Worm (Caenorhabditis elegans) whole organism, young adult: ENCODE measurements around the gene cpz-2.

Experiments used
- B0019.2 ChIP-seq: fragments of 200-800 bp; sonication (Bioruptor generic); conservative IDR thresholded peaks from 2 replicates; pipeline ENCODE4 v1.3.6; 2022; ENCODE audit warnings: missing genetic modification reagents, missing genetic modification characterization, missing compliant biosample characterization
- B0035.1 ChIP-seq: sonication (generic microtip); optimal IDR thresholded peaks from 2 replicates; lab custom pipeline; 2016; ENCODE audit warnings: missing genetic modification characterization, mild to moderate bottlenecking, missing compliant biosample characterization, missing genotype, missing genetic modification reagents
- D2030.7 ChIP-seq: fragments of 200-800 bp; sonication (Bioruptor generic); IDR thresholded peaks from 2 replicates; pipeline ENCODE4 v1.3.6; 2022; ENCODE audit warnings: missing genetic modification reagents, missing genetic modification characterization, missing compliant biosample characterization
- F10E7.11 ChIP-seq: sonication (generic microtip); optimal IDR thresholded peaks from 2 replicates; lab custom pipeline; 2017; ENCODE audit warnings: mild to moderate bottlenecking, missing genetic modification characterization, moderate library complexity, missing compliant biosample characterization
- F23B12.7 ChIP-seq: sonication (generic microtip); optimal IDR thresholded peaks from 2 replicates; lab custom pipeline; 2017; ENCODE audit warnings: missing genetic modification characterization, mild to moderate bottlenecking, missing compliant biosample characterization, antibody characterized with exemption, moderate library complexity; ENCODE audit not compliant: insufficient read depth
- F37B4.10 ChIP-seq: fragments of 200-800 bp; sonication (Bioruptor generic); IDR thresholded peaks from 2 replicates; pipeline ENCODE4 v1.3.6; 2022; ENCODE audit warnings: missing genetic modification characterization, missing compliant biosample characterization
- F52B5.7 ChIP-seq: sonication (generic microtip); optimal IDR thresholded peaks from 2 replicates; lab custom pipeline; 2016; ENCODE audit warnings: mild to moderate bottlenecking, missing genetic modification characterization, missing compliant biosample characterization
- F55B11.4 ChIP-seq: sonication (generic microtip); optimal IDR thresholded peaks from 2 replicates; lab custom pipeline; 2016; ENCODE audit warnings: missing compliant biosample characterization, missing genetic modification characterization, borderline replicate concordance; ENCODE audit not compliant: insufficient read depth
- F57C9.4 ChIP-seq: sonication (generic microtip); optimal IDR thresholded peaks from 2 replicates; lab custom pipeline; 2017; ENCODE audit warnings: mild to moderate bottlenecking, missing genetic modification characterization, missing compliant biosample characterization
- K12H6.12 ChIP-seq: fragments of 200-800 bp; sonication (Bioruptor generic); optimal IDR thresholded peaks from 2 replicates; lab custom pipeline; 2018; ENCODE audit warnings: mild to moderate bottlenecking, missing genetic modification characterization, missing compliant biosample characterization
- Y53G8AR.9 ChIP-seq: fragments of 200-800 bp; sonication (Bioruptor generic); conservative IDR thresholded peaks from 2 replicates; pipeline ENCODE4 v1.3.6; 2022; ENCODE audit warnings: missing genetic modification reagents, missing genetic modification characterization, missing compliant biosample characterization
- ZK185.1 ChIP-seq: sonication (generic microtip); optimal IDR thresholded peaks from 2 replicates; lab custom pipeline; 2016; ENCODE audit warnings: mild to moderate bottlenecking, missing genetic modification characterization, missing compliant biosample characterization; ENCODE audit not compliant: poor library complexity, severe bottlenecking
- akir-1 ChIP-seq: fragments of 200-800 bp; sonication (Bioruptor generic); optimal IDR thresholded peaks from 2 replicates; lab custom pipeline; 2018; ENCODE audit warnings: mild to moderate bottlenecking, missing genetic modification characterization, moderate library complexity, missing compliant biosample characterization
- attf-6 ChIP-seq: fragments of 200-800 bp; sonication (Bioruptor generic); IDR thresholded peaks from 2 replicates; pipeline ENCODE4 v1.3.6; 2022; ENCODE audit warnings: missing genetic modification reagents, missing genetic modification characterization, missing compliant biosample characterization
- cebp-2 ChIP-seq: fragments of 200-800 bp; sonication (Bioruptor generic); IDR thresholded peaks from 2 replicates; pipeline ENCODE4 v1.3.6; 2022; ENCODE audit warnings: missing genetic modification characterization, missing compliant biosample characterization
- ceh-27 ChIP-seq: fragments of 200-800 bp; sonication (Bioruptor generic); optimal IDR thresholded peaks from 2 replicates; lab custom pipeline; 2018; ENCODE audit warnings: mild to moderate bottlenecking, missing genetic modification characterization, moderate library complexity, missing compliant biosample characterization
- ceh-58 ChIP-seq: fragments of 200-800 bp; sonication (Bioruptor generic); IDR thresholded peaks from 2 replicates; pipeline ENCODE4 v1.3.6; 2022; ENCODE audit warnings: missing genetic modification characterization, missing compliant biosample characterization
- ceh-91 ChIP-seq: fragments of 200-800 bp; sonication (Bioruptor generic); IDR thresholded peaks from 2 replicates; pipeline ENCODE4 v1.3.6; 2022; ENCODE audit warnings: missing genetic modification reagents, missing genetic modification characterization, missing compliant biosample characterization
- dox-1 ChIP-seq: fragments of 200-800 bp; sonication (Bioruptor generic); IDR thresholded peaks from 2 replicates; pipeline ENCODE4 v1.3.6; 2022; ENCODE audit warnings: missing genetic modification reagents, missing genetic modification characterization, missing compliant biosample characterization
- dpff-1 ChIP-seq: sonication (generic microtip); optimal IDR thresholded peaks from 2 replicates; lab custom pipeline; 2017; ENCODE audit warnings: mild to moderate bottlenecking, missing genetic modification characterization, missing compliant biosample characterization
- hmg-20 ChIP-seq: fragments of 200-800 bp; sonication (Bioruptor generic); IDR thresholded peaks from 2 replicates; pipeline ENCODE4 v1.3.6; 2022; ENCODE audit warnings: missing genetic modification reagents, missing genetic modification characterization, missing compliant biosample characterization
- lin-35 ChIP-seq, 3 experiments: fragments of 150-350 bp in 2 of 3; sonication (generic microtip) in 1 of 3; optimal IDR thresholded peaks; 2 replicates each; lab custom pipeline; 2014 to 2018; ENCODE audit warnings: missing biosample characterization in 3 of 3, missing genetic modification characterization in 3 of 3, missing genetic modification reagents in 3 of 3
- lir-1 ChIP-seq: fragments of 200-800 bp; sonication (Bioruptor generic); conservative IDR thresholded peaks from 2 replicates; pipeline ENCODE4 v1.3.6; 2022; ENCODE audit warnings: missing genetic modification reagents, missing genetic modification characterization, missing compliant biosample characterization
- lsl-1 ChIP-seq: fragments of 200-800 bp; sonication (Bioruptor generic); optimal IDR thresholded peaks from 2 replicates; lab custom pipeline; 2018; ENCODE audit warnings: mild to moderate bottlenecking, missing genetic modification characterization, moderate library complexity, missing compliant biosample characterization
- madf-10 ChIP-seq: sonication (generic microtip); optimal IDR thresholded peaks from 2 replicates; lab custom pipeline; 2016; ENCODE audit warnings: mild to moderate bottlenecking, missing genetic modification characterization, missing compliant biosample characterization
- madf-8 ChIP-seq: fragments of 200-800 bp; sonication (Bioruptor generic); conservative IDR thresholded peaks from 2 replicates; pipeline ENCODE4 v1.3.6; 2022; ENCODE audit warnings: missing genetic modification reagents, missing genetic modification characterization, missing compliant biosample characterization
- nfya-1 ChIP-seq: sonication (generic microtip); optimal IDR thresholded peaks from 2 replicates; lab custom pipeline; 2017; ENCODE audit warnings: antibody characterized with exemption, missing compliant biosample characterization, missing genetic modification characterization, borderline replicate concordance; ENCODE audit not compliant: insufficient read depth
- nfya-2 ChIP-seq: fragments of 200-800 bp; sonication (Bioruptor generic); IDR thresholded peaks from 2 replicates; pipeline ENCODE4 v1.3.6; 2022; ENCODE audit warnings: missing genetic modification reagents, missing genetic modification characterization, missing compliant biosample characterization
- nhr-179 ChIP-seq: sonication (generic microtip); optimal IDR thresholded peaks from 2 replicates; lab custom pipeline; 2016; ENCODE audit warnings: mild to moderate bottlenecking, missing genetic modification characterization, missing compliant biosample characterization
- nhr-27 ChIP-seq: fragments of 200-800 bp; sonication (Bioruptor generic); optimal IDR thresholded peaks from 2 replicates; lab custom pipeline; 2018; ENCODE audit warnings: mild to moderate bottlenecking, missing genetic modification characterization, moderate library complexity, missing compliant biosample characterization
- pha-4 ChIP-seq: fragments of 150-350 bp; sonication (generic microtip); optimal IDR thresholded peaks from 2 replicates; lab custom pipeline; 2014; ENCODE audit warnings: missing biosample characterization, missing genetic modification reagents, missing genetic modification characterization
- snpc-4 ChIP-seq, 5 experiments: fragments of 150-350 bp in 1 of 5; sonication (generic microtip) in 4 of 5; optimal IDR thresholded peaks; 2 replicates each; lab custom pipeline; 2014 to 2018; ENCODE audit warnings: missing genetic modification characterization in 5 of 5, missing biosample characterization in 3 of 5, antibody characterized with exemption in 2 of 5, mild to moderate bottlenecking in 2 of 5, missing compliant biosample characterization in 2 of 5, missing genotype in 2 of 5, moderate library complexity in 2 of 5, missing genetic modification reagents in 1 of 5
- tbp1 ChIP-seq: fragments of 200-800 bp; sonication (Bioruptor generic); optimal IDR thresholded peaks from 2 replicates; lab custom pipeline; 2018; ENCODE audit warnings: mild to moderate bottlenecking, missing genetic modification characterization, missing compliant biosample characterization
- unc-62 ChIP-seq: fragments of 150-350 bp; optimal IDR thresholded peaks from 2 replicates; lab custom pipeline; 2014; ENCODE audit warnings: missing biosample characterization, missing genetic modification reagents, missing genetic modification characterization
- xnd-1 ChIP-seq: sonication (generic microtip); optimal IDR thresholded peaks from 2 replicates; lab custom pipeline; 2016; ENCODE audit warnings: missing genotype, missing genetic modification reagents, missing genetic modification characterization, missing compliant biosample characterization
- ztf-25 ChIP-seq: fragments of 200-800 bp; sonication (Bioruptor generic); IDR thresholded peaks from 2 replicates; pipeline ENCODE4 v1.3.6; 2022; ENCODE audit warnings: missing genetic modification reagents, missing genetic modification characterization, missing compliant biosample characterization
- ztf-28 ChIP-seq: fragments of 200-800 bp; sonication (Bioruptor generic); IDR thresholded peaks from 2 replicates; pipeline ENCODE4 v1.3.6; 2022; ENCODE audit warnings: missing genetic modification reagents, missing genetic modification characterization, missing compliant biosample characterization
- ztf-3 ChIP-seq: fragments of 200-800 bp; sonication (Bioruptor generic); optimal IDR thresholded peaks from 2 replicates; lab custom pipeline; 2018; ENCODE audit warnings: mild to moderate bottlenecking, missing genetic modification characterization, missing compliant biosample characterization

The cpz-2 gene

DNA sequence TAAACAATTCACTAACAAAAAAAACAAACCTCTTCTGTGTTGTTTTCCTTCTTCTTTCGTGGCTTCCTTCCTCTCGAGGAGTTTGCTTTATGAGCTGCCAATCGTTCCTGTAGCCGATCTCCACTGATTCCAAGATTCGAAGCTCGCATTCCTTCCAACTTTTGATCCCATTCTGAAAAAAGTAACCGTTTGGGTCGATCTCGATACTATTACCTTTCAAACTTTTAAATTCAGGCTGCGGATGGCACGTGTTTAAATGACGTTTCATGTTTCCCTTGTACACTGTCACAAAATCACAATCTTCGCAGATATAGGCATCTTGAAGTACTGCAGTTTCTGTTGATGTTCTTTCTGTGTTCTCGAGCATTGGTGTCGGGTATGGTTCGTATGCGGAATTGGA, 6.5 kb downstream of the cpz-2 start:
- no peak for TF ChIP-seq attf-6 (GFP tag; lab: Robert Waterston, UW)
- no peak for TF ChIP-seq nhr-27 (tag; lab: Kevin White, UChicago)
- TF ChIP-seq nhr-179, result no peak
- no peak for TF ChIP-seq unc-62 (GFP tag; lab: Kevin White, UChicago)
- no peak for TF ChIP-seq nfya-1 (tag; lab: Kevin White, UChicago)
- no peak for TF ChIP-seq ztf-28 (GFP tag; lab: Robert Waterston, UW)
- no peak for TF ChIP-seq lin-35 (GFP tag; optimal IDR thresholded peaks at IDR 0.05; lab: Kevin White, UChicago)
- TF ChIP-seq madf-8 (GFP tag; lab: Robert Waterston, UW), result no peak
- no peak for TF ChIP-seq dpff-1 (tag; lab: Kevin White, UChicago)
- TF ChIP-seq F37B4.10 (GFP tag; lab: Robert Waterston, UW), result no peak
- no peak for TF ChIP-seq ztf-25 (GFP tag; lab: Robert Waterston, UW)
- no peak for TF ChIP-seq snpc-4 (GFP tag; optimal IDR thresholded peaks at IDR 0.05; lab: Kevin White, UChicago)
- TF ChIP-seq snpc-4 (tag; optimal IDR thresholded peaks at IDR 0.05; lab: Kevin White, UChicago), result no peak
- no peak for TF ChIP-seq Y53G8AR.9
- no peak for TF ChIP-seq dox-1 (GFP tag; lab: Robert Waterston, UW)
- TF ChIP-seq, all 124 proteins: peak for 0

DNA sequence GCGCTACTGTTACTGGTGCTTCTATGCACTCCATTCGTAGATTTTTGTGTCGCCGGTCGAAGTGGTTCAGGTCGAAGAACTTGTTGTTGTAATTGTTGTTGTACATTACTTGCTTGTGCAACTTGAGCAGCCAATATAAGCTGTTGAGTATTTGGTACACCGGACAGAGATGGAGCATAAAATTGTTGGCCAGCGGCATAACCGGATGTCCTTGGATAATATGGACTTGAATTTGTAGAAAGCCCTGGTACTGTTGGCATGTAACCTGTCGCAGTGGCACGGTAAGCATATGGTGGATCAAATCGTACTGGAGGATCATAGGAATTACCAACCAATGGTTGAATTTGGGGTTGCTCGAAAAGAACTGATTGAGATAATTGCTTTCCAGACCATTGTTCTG, 8.0 kb downstream of the cpz-2 start:
- TF ChIP-seq F57C9.4 (tag; lab: Kevin White, UChicago) (no peak), B0019.2 (GFP tag; lab: Robert Waterston, UW) (no peak), lir-1 (GFP tag; lab: Robert Waterston, UW) (no peak), F23B12.7 (tag; lab: Kevin White, UChicago) (no peak), tbp1 (GFP tag; lab: Kevin White, UChicago) (no peak), F55B11.4 (no peak), dpff-1 (tag; lab: Kevin White, UChicago) (no peak), ztf-3 (no peak)
- TF ChIP-seq, all 124 proteins: peak for 0

DNA sequence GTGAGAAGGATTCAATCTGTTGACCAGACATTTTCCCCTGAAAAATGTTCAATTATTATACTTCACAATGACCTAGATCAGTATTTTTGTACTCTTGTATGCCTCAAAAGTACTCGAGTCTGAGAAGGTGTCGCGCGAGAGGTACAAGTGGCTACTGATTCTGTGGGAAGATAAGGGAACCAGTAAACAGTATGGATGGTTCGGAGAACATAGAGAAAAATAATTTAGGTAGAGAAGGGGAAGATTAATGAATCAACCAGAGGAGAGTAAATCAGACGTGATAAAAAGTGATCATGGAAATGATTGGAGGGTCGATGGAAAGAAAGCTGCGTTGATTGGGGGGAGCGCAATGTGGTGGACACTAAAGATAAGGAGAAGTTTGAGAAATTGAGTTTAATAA, 8.5 kb downstream of the cpz-2 start:
- no peak for TF ChIP-seq D2030.7 (GFP tag; lab: Robert Waterston, UW)
- no peak for TF ChIP-seq B0035.1 (tag; lab: Kevin White, UChicago)
- TF ChIP-seq nfya-2 (GFP tag; lab: Robert Waterston, UW), result no peak
- TF ChIP-seq ZK185.1 (tag; lab: Kevin White, UChicago), result no peak
- no peak for TF ChIP-seq F52B5.7
- TF ChIP-seq ceh-91 (GFP tag; lab: Robert Waterston, UW), result no peak
- no peak for TF ChIP-seq F10E7.11 (tag; lab: Kevin White, UChicago)
- no peak for TF ChIP-seq xnd-1
- TF ChIP-seq cebp-2 (GFP tag; lab: Robert Waterston, UW), result no peak
- no peak for TF ChIP-seq ceh-27 (GFP tag; lab: Kevin White, UChicago)
- no peak for TF ChIP-seq pha-4 (tag; lab: Kevin White, UChicago)
- TF ChIP-seq lsl-1, result no peak
- TF ChIP-seq K12H6.12 (tag; lab: Kevin White, UChicago), result no peak
- no peak for TF ChIP-seq hmg-20 (GFP tag; lab: Robert Waterston, UW)
- no peak for TF ChIP-seq akir-1 (GFP tag; lab: Kevin White, UChicago)
- no peak for TF ChIP-seq madf-10 (tag; lab: Kevin White, UChicago)
- TF ChIP-seq ceh-58, result no peak
